Worm (Caenorhabditis elegans) whole organism, L2 larva: Measurements from ENCODE around the gene Y39A3CL.4.
A peak's percentile ranks its signal among the peaks of the same experiment; 100 is the strongest.

ENCODE experiments used
- C34F6.9 ChIP-seq: fragments of 150-350 bp; optimal IDR thresholded peaks from 2 replicates; lab custom pipeline; 2014; ENCODE audit warnings: missing biosample characterization, missing genetic modification characterization
- F13H6.1 ChIP-seq: sonication (generic microtip); optimal IDR thresholded peaks from 2 replicates; lab custom pipeline; 2016; ENCODE audit warnings: missing genetic modification characterization, missing compliant biosample characterization
- Y55F3AM.14 ChIP-seq: fragments of 200-800 bp; sonication (Bioruptor generic); optimal IDR thresholded peaks from 2 replicates; lab custom pipeline; 2018; ENCODE audit warnings: mild to moderate bottlenecking, missing genetic modification characterization, missing compliant biosample characterization
- ZK546.5 ChIP-seq: sonication (generic microtip); optimal IDR thresholded peaks from 2 replicates; lab custom pipeline; 2017; ENCODE audit warnings: missing biosample characterization, missing genetic modification characterization
- alr-1 ChIP-seq: fragments of 150-350 bp; optimal IDR thresholded peaks from 2 replicates; lab custom pipeline; 2014; ENCODE audit warnings: missing biosample characterization, missing genetic modification characterization
- aly-2 ChIP-seq: fragments of 150-350 bp; optimal IDR thresholded peaks from 2 replicates; lab custom pipeline; 2014; ENCODE audit warnings: missing biosample characterization, missing genetic modification characterization
- ceh-16 ChIP-seq: fragments of 150-350 bp; optimal IDR thresholded peaks from 2 replicates; lab custom pipeline; 2014; ENCODE audit warnings: missing biosample characterization, missing genetic modification characterization
- ceh-82 ChIP-seq: fragments of 150-350 bp; optimal IDR thresholded peaks from 2 replicates; lab custom pipeline; 2014; ENCODE audit warnings: missing biosample characterization, missing genetic modification characterization
- crh-2 ChIP-seq: sonication (generic microtip); optimal IDR thresholded peaks from 2 replicates; lab custom pipeline; 2017; ENCODE audit warnings: missing biosample characterization, missing genetic modification characterization
- egl-27 ChIP-seq: sonication (generic microtip); optimal IDR thresholded peaks from 3 replicates; lab custom pipeline; 2017; ENCODE audit warnings: missing biosample characterization, missing genetic modification reagents, missing genetic modification characterization
- elt-1 ChIP-seq: fragments of 150-350 bp; optimal IDR thresholded peaks from 2 replicates; lab custom pipeline; 2014; ENCODE audit warnings: missing biosample characterization, missing genetic modification characterization
- elt-3 ChIP-seq: sonication (generic microtip); optimal IDR thresholded peaks from 2 replicates; lab custom pipeline; 2017; ENCODE audit warnings: missing biosample characterization, missing genetic modification characterization
- fos-1 ChIP-seq: fragments of 150-350 bp; optimal IDR thresholded peaks from 2 replicates; lab custom pipeline; 2014; ENCODE audit warnings: missing biosample characterization, missing genetic modification characterization
- gmeb-1 ChIP-seq: fragments of 150-350 bp; optimal IDR thresholded peaks from 2 replicates; lab custom pipeline; 2014; ENCODE audit warnings: missing biosample characterization, missing genetic modification characterization
- lin-11 ChIP-seq: fragments of 150-350 bp; sonication (generic microtip); optimal IDR thresholded peaks from 2 replicates; lab custom pipeline; 2014; ENCODE audit warnings: missing biosample characterization, missing genetic modification characterization, inconsistent platforms, mixed read lengths
- lin-13 ChIP-seq: fragments of 150-350 bp; optimal IDR thresholded peaks from 2 replicates; lab custom pipeline; 2014; ENCODE audit warnings: missing biosample characterization, missing genetic modification reagents, missing genetic modification characterization
- lin-39 ChIP-seq: fragments of 150-350 bp; optimal IDR thresholded peaks from 2 replicates; lab custom pipeline; 2014; ENCODE audit warnings: missing biosample characterization, missing genetic modification reagents, missing genetic modification characterization
- lsy-2 ChIP-seq, 2 experiments: fragments of 150-350 bp in 1 of 2; sonication (generic microtip) in 1 of 2; optimal IDR thresholded peaks; 2 replicates each; lab custom pipeline; 2014 to 2017; ENCODE audit warnings: missing biosample characterization in 2 of 2, missing genetic modification characterization in 2 of 2
- mab-5 ChIP-seq: fragments of 150-350 bp; optimal IDR thresholded peaks from 2 replicates; lab custom pipeline; 2014; ENCODE audit warnings: missing biosample characterization, missing genetic modification characterization
- mbf-1 ChIP-seq: sonication (generic microtip); optimal IDR thresholded peaks from 2 replicates; lab custom pipeline; 2017; ENCODE audit warnings: missing biosample characterization, missing genetic modification characterization
- mdl-1 ChIP-seq, 2 experiments: fragments of 150-350 bp in 1 of 2; sonication (generic microtip) in 1 of 2; optimal IDR thresholded peaks; 2 replicates each; lab custom pipeline; 2017; ENCODE audit warnings: missing biosample characterization in 2 of 2, missing genetic modification characterization in 2 of 2
- nhr-11 ChIP-seq: fragments of 150-350 bp; optimal IDR thresholded peaks from 2 replicates; lab custom pipeline; 2014; ENCODE audit warnings: missing biosample characterization, missing genetic modification characterization
- nhr-12 ChIP-seq: fragments of 150-350 bp; optimal IDR thresholded peaks from 2 replicates; lab custom pipeline; 2014; ENCODE audit warnings: missing biosample characterization, missing genetic modification characterization
- nhr-129 ChIP-seq: fragments of 150-350 bp; optimal IDR thresholded peaks from 2 replicates; lab custom pipeline; 2014; ENCODE audit warnings: missing biosample characterization, missing genetic modification characterization
- nhr-21 ChIP-seq: fragments of 150-350 bp; optimal IDR thresholded peaks from 2 replicates; lab custom pipeline; 2014; ENCODE audit warnings: missing biosample characterization, missing genetic modification characterization
- nhr-23 ChIP-seq: fragments of 150-350 bp; optimal IDR thresholded peaks from 2 replicates; lab custom pipeline; 2014; ENCODE audit warnings: missing biosample characterization, missing genetic modification reagents, missing genetic modification characterization
- nhr-237 ChIP-seq: fragments of 150-350 bp; optimal IDR thresholded peaks from 2 replicates; lab custom pipeline; 2014; ENCODE audit warnings: missing biosample characterization, missing genetic modification characterization
- nhr-25 ChIP-seq: fragments of 150-350 bp; sonication (generic microtip); optimal IDR thresholded peaks from 3 replicates; lab custom pipeline; 2014; ENCODE audit warnings: missing biosample characterization, missing genetic modification characterization
- nhr-77 ChIP-seq: fragments of 150-350 bp; optimal IDR thresholded peaks from 2 replicates; lab custom pipeline; 2014; ENCODE audit warnings: missing biosample characterization, missing genetic modification characterization
- peb-1 ChIP-seq: fragments of 150-350 bp; optimal IDR thresholded peaks from 2 replicates; lab custom pipeline; 2014; ENCODE audit warnings: missing biosample characterization, missing genetic modification characterization
- sem-4 ChIP-seq: fragments of 150-350 bp; optimal IDR thresholded peaks from 2 replicates; lab custom pipeline; 2014; ENCODE audit warnings: missing biosample characterization, missing genetic modification reagents, missing genetic modification characterization
- sma-3 ChIP-seq: sonication (generic microtip); optimal IDR thresholded peaks from 2 replicates; lab custom pipeline; 2016; ENCODE audit warnings: missing genetic modification reagents, missing genetic modification characterization, missing compliant biosample characterization
- sma-9 ChIP-seq, 2 experiments: fragments of 150-350 bp in 1 of 2; sonication (generic microtip) in 1 of 2; optimal IDR thresholded peaks; 2 replicates each; lab custom pipeline; 2014 to 2016; ENCODE audit warnings: missing genetic modification characterization in 2 of 2, mild to moderate bottlenecking in 1 of 2, missing biosample characterization in 1 of 2, missing compliant biosample characterization in 1 of 2, missing genetic modification reagents in 1 of 2, moderate library complexity in 1 of 2
- snpc-4 ChIP-seq: fragments of 150-350 bp; optimal IDR thresholded peaks from 2 replicates; lab custom pipeline; 2014; ENCODE audit warnings: missing biosample characterization, missing genetic modification characterization
- unc-39 ChIP-seq: fragments of 150-350 bp; optimal IDR thresholded peaks from 2 replicates; lab custom pipeline; 2014; ENCODE audit warnings: missing biosample characterization, missing genetic modification characterization
- unc-55 ChIP-seq: fragments of 150-350 bp; sonication (generic microtip); optimal IDR thresholded peaks from 3 replicates; lab custom pipeline; 2014; ENCODE audit warnings: missing biosample characterization, missing genetic modification reagents, missing genetic modification characterization
- unc-62 ChIP-seq: fragments of 150-350 bp; optimal IDR thresholded peaks from 2 replicates; lab custom pipeline; 2014; ENCODE audit warnings: missing biosample characterization, missing genetic modification reagents, missing genetic modification characterization
- zag-1 ChIP-seq: fragments of 150-350 bp; optimal IDR thresholded peaks from 2 replicates; lab custom pipeline; 2014; ENCODE audit warnings: missing biosample characterization, missing genetic modification characterization
- ztf-1 ChIP-seq: fragments of 200-800 bp; sonication (Bioruptor generic); conservative IDR thresholded peaks from 2 replicates; pipeline ENCODE4 v1.3.6; 2022; ENCODE audit warnings: missing genetic modification characterization, missing compliant biosample characterization
- ztf-4 ChIP-seq: fragments of 150-350 bp; optimal IDR thresholded peaks from 2 replicates; lab custom pipeline; 2014; ENCODE audit warnings: missing biosample characterization, missing genetic modification characterization

The Y39A3CL.4 gene

DNA sequence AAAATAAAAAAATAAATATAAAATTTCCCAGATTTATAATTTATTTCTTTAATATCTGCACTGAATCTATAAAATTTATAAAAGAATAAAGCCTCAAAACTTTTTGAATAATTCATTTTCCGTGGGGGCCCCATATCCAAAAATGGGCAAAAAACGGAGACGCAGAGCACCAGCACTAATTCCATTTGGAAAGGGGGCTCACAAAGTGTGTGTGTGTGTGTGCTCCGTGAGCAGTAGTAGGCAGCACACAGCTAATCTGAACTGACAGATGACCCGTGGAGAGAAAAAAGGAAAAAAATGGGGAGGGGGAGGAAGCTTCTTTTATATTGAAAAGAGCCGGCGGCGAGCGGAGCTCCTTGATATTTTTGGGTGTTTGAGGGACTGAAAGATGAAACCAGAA, 14.1 kb upstream of the Y39A3CL.4 start:
- no peak for TF ChIP-seq gmeb-1 (tag; lab: Kevin White, UChicago)
- no peak for TF ChIP-seq nhr-237 (tag; lab: Kevin White, UChicago)
- no peak for TF ChIP-seq unc-62
- no peak for TF ChIP-seq ceh-82 (tag; lab: Kevin White, UChicago)
- no peak for TF ChIP-seq lin-13 (GFP tag; lab: Kevin White, UChicago)
- no peak for TF ChIP-seq fos-1 (tag; lab: Kevin White, UChicago)
- no peak for TF ChIP-seq nhr-12 (tag; lab: Kevin White, UChicago)
- TF ChIP-seq mbf-1, result no peak
- no peak for TF ChIP-seq sma-3 (GFP tag; lab: Kevin White, UChicago)
- TF ChIP-seq sem-4 (tag; lab: Kevin White, UChicago), result no peak
- TF ChIP-seq elt-3, result no peak
- TF ChIP-seq alr-1 (tag; lab: Kevin White, UChicago), result no peak
- TF ChIP-seq elt-1 (tag; lab: Kevin White, UChicago), result no peak
- TF ChIP-seq nhr-23 (tag; lab: Kevin White, UChicago), result no peak
- no peak for TF ChIP-seq ztf-4 (tag; lab: Kevin White, UChicago)

DNA sequence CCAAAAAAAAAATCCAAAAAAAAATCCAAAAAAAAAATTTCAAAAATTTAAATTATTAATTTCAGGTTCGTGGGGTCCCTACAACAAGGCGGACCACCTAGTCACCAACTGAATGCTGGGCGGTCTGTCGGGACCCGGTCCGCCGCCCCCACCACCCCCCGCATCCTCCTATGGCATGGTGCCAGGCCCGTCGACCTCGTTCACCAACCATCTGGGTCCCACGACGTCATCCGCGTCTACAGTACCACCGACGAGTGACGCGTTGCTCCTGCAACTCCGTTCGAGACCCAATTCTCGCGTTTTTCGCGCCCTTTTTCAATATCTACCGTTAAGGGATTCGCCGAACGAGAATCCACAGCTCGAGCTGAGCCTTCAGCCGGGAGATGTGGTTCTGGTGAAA, 11.1 kb upstream of the Y39A3CL.4 start:
- no peak for TF ChIP-seq sma-9 (GFP tag; optimal IDR thresholded peaks at IDR 0.05; lab: Kevin White, UChicago)
- no peak for TF ChIP-seq sma-9 (tag; optimal IDR thresholded peaks at IDR 0.05; lab: Kevin White, UChicago)
- TF ChIP-seq elt-1 (tag; lab: Kevin White, UChicago), result no peak
- no peak for TF ChIP-seq F13H6.1
- no peak for TF ChIP-seq mab-5 (tag; lab: Kevin White, UChicago)
- no peak for TF ChIP-seq aly-2 (tag; lab: Kevin White, UChicago)
- no peak for TF ChIP-seq ztf-1 (GFP tag; lab: Robert Waterston, UW)
- TF ChIP-seq fos-1 (tag; lab: Kevin White, UChicago), result no peak
- TF ChIP-seq ceh-16 (tag; lab: Kevin White, UChicago), result no peak
- no peak for TF ChIP-seq lin-39 (tag; lab: Kevin White, UChicago)
- TF ChIP-seq unc-39 (tag; lab: Kevin White, UChicago), result no peak
- TF ChIP-seq egl-27 (tag; lab: Kevin White, UChicago), result no peak
- TF ChIP-seq mbf-1, result no peak
- TF ChIP-seq nhr-25 (tag; lab: Kevin White, UChicago), result no peak
- TF ChIP-seq, all 48 proteins: peak for 0

DNA sequence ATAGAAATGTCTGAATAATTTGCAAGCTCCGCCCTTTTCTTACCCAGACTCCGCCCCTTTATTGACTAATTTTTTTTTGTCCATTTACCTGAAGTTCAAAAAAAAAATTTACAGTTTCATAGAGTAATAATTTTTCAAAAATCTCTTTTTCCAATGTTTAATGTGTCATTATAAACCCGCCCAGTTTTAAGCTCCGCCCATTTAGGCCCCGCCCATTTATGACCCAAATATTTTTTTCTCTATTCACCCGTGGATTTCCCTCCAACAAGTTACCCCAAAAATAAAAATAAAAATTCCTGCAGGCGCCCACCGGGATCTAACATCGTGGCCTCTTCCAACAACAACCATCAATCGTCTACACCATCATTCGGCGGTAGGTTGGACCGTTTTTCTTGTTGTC, 10.2 kb upstream of the Y39A3CL.4 start, which contains the start of gene rimb-1:
rimb-1 (plus strand) TSS at position 301 of the 400 bp plus-strand sequence.
- TF ChIP-seq nhr-77, result no peak
- no peak for TF ChIP-seq peb-1
- TF ChIP-seq nhr-23 (tag; lab: Kevin White, UChicago), result no peak
- TF ChIP-seq sem-4 (tag; lab: Kevin White, UChicago), result no peak
- no peak for TF ChIP-seq lin-13 (GFP tag; lab: Kevin White, UChicago)
- no peak for TF ChIP-seq ceh-16 (tag; lab: Kevin White, UChicago)
- no peak for TF ChIP-seq nhr-11
- TF ChIP-seq unc-39 (tag; lab: Kevin White, UChicago), result no peak
- no peak for TF ChIP-seq nhr-21 (tag; lab: Kevin White, UChicago)
- no peak for TF ChIP-seq nhr-129 (tag; lab: Kevin White, UChicago)
- no peak for TF ChIP-seq mbf-1
- no peak for TF ChIP-seq ZK546.5 (tag; lab: Kevin White, UChicago)
- TF ChIP-seq, all 48 proteins: peak for 0

DNA sequence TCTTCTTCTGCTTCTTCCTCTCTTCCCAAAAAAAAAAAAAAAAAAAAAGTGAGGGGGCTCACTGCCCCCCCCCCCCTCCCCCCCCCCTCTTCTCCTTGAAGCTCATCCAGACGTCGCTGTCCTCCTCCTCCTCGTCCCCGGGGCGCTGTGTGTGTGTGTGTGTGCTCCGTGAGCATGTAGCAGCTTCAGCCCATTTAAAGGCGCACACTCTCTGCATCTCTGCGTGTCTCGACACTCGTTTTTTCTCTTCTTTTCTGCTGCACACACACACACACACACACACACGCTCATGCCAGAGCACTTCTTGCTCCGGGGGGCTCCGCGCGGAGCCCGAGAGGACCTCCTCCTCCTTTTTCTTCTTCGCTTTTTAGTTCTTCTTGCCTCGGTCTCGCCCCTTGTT, 7.9 kb upstream of the Y39A3CL.4 start:
- TF ChIP-seq ztf-1 (GFP tag; lab: Robert Waterston, UW) (no peak), Y55F3AM.14 (GFP tag; lab: Kevin White, UChicago) (peak; percentile 30), lsy-2 (tag; optimal IDR thresholded peaks at IDR 0.05; lab: Kevin White, UChicago) (peak; percentile 39 to 74), C34F6.9 (tag; lab: Kevin White, UChicago) (peak; percentile 77), nhr-25 (tag; lab: Kevin White, UChicago) (no peak), sma-9 (GFP tag; optimal IDR thresholded peaks at IDR 0.05; lab: Kevin White, UChicago) (peak; percentile 20), sma-9 (tag; optimal IDR thresholded peaks at IDR 0.05; lab: Kevin White, UChicago) (no peak), ceh-82 (tag; lab: Kevin White, UChicago) (peak; percentile 17), F13H6.1 (peak; percentile 16), snpc-4 (peak; percentile 13), alr-1 (tag; lab: Kevin White, UChicago) (no peak), zag-1 (tag; lab: Kevin White, UChicago) (peak; percentile 83), unc-55 (peak; percentile 84), lin-11 (peak; percentile 62), lin-13 (GFP tag; lab: Kevin White, UChicago) (peak; percentile 24), sma-3 (GFP tag; lab: Kevin White, UChicago) (no peak), crh-2 (tag; lab: Kevin White, UChicago) (peak; percentile 22), mdl-1 (tag; optimal IDR thresholded peaks at IDR 0.05; lab: Kevin White, UChicago) (peak in 1 of 2 experiments; percentile 51), nhr-129 (tag; lab: Kevin White, UChicago) (peak; percentile 66)
